Worm (Caenorhabditis elegans) whole organism, L3 larva: ENCODE results near the gene mig-2.
A peak's percentile ranks its signal among the peaks of the same experiment; 100 is the strongest.

Experiments
- R02D3.7 ChIP-seq: fragments of 150-350 bp; optimal IDR thresholded peaks from 2 replicates; lab custom pipeline; 2014; ENCODE audit warnings: missing biosample characterization, missing genetic modification characterization
- ZK546.5 ChIP-seq: sonication (generic microtip); optimal IDR thresholded peaks from 2 replicates; lab custom pipeline; 2017; ENCODE audit warnings: missing biosample characterization, missing genetic modification characterization
- ama-1 ChIP-seq: fragments of 150-350 bp; optimal IDR thresholded peaks from 2 replicates; lab custom pipeline; 2018
- ceh-82 ChIP-seq: fragments of 150-350 bp; optimal IDR thresholded peaks from 2 replicates; lab custom pipeline; 2014; ENCODE audit warnings: missing biosample characterization, missing genetic modification characterization
- ceh-9 ChIP-seq: sonication (generic microtip); optimal IDR thresholded peaks from 2 replicates; lab custom pipeline; 2018; ENCODE audit warnings: missing biosample characterization, missing genetic modification characterization
- daf-12 ChIP-seq: fragments of 150-350 bp; optimal IDR thresholded peaks from 2 replicates; lab custom pipeline; 2014; ENCODE audit warnings: missing biosample characterization, missing genetic modification reagents, missing genetic modification characterization
- egl-27 ChIP-seq: sonication (generic microtip); optimal IDR thresholded peaks from 4 replicates; lab custom pipeline; 2017; ENCODE audit warnings: missing biosample characterization, missing genetic modification reagents, missing genetic modification characterization
- egl-5 ChIP-seq: fragments of 150-350 bp; optimal IDR thresholded peaks from 2 replicates; lab custom pipeline; 2017; ENCODE audit warnings: missing biosample characterization, missing genetic modification reagents, missing genetic modification characterization, inconsistent platforms
- elt-3 ChIP-seq, 3 experiments: fragments of 150-350 bp in 1 of 3; sonication (generic microtip) in 2 of 3; optimal IDR thresholded peaks; 2 replicates in 2 of 3; 4 replicates in 1 of 3; lab custom pipeline; 2014 to 2017; ENCODE audit warnings: missing biosample characterization in 3 of 3, missing genetic modification characterization in 3 of 3
- eor-1 ChIP-seq, 2 experiments: fragments of 150-350 bp; optimal IDR thresholded peaks; 2 replicates each; lab custom pipeline; 2014 to 2018; ENCODE audit warnings: missing biosample characterization in 2 of 2, missing genetic modification characterization in 2 of 2
- fkh-10 ChIP-seq: sonication (generic microtip); optimal IDR thresholded peaks from 2 replicates; lab custom pipeline; 2017; ENCODE audit warnings: missing biosample characterization, missing genetic modification reagents, missing genetic modification characterization
- fos-1 ChIP-seq: fragments of 150-350 bp; optimal IDR thresholded peaks from 2 replicates; lab custom pipeline; 2014; ENCODE audit warnings: missing biosample characterization, missing genetic modification characterization
- hmg-11 ChIP-seq: sonication (generic microtip); optimal IDR thresholded peaks from 2 replicates; lab custom pipeline; 2016; ENCODE audit warnings: missing genetic modification characterization, missing compliant biosample characterization
- lin-15B ChIP-seq: fragments of 150-350 bp; optimal IDR thresholded peaks from 2 replicates; lab custom pipeline; 2014; ENCODE audit warnings: missing biosample characterization, missing genetic modification characterization
- lin-39 ChIP-seq: fragments of 150-350 bp; optimal IDR thresholded peaks from 2 replicates; lab custom pipeline; 2018; ENCODE audit warnings: missing biosample characterization, missing genetic modification reagents, missing genetic modification characterization
- nfya-1 ChIP-seq: sonication (generic microtip); optimal IDR thresholded peaks from 2 replicates; lab custom pipeline; 2017; ENCODE audit warnings: missing genetic modification characterization, mild to moderate bottlenecking, missing compliant biosample characterization, antibody characterized with exemption, moderate library complexity; ENCODE audit not compliant: insufficient read depth
- nhr-23 ChIP-seq: fragments of 150-350 bp; optimal IDR thresholded peaks from 2 replicates; lab custom pipeline; 2014; ENCODE audit warnings: missing biosample characterization, missing genetic modification reagents, missing genetic modification characterization
- nhr-28 ChIP-seq: fragments of 150-350 bp; optimal IDR thresholded peaks from 2 replicates; lab custom pipeline; 2014; ENCODE audit warnings: missing biosample characterization, missing genetic modification characterization
- nhr-67 ChIP-seq: fragments of 150-350 bp; optimal IDR thresholded peaks from 2 replicates; lab custom pipeline; 2014; ENCODE audit warnings: missing biosample characterization, missing genetic modification characterization
- nhr-76 ChIP-seq: fragments of 150-350 bp; sonication (generic microtip); optimal IDR thresholded peaks from 5 replicates; lab custom pipeline; 2014; ENCODE audit warnings: missing biosample characterization, missing genetic modification characterization
- nhr-77 ChIP-seq: fragments of 150-350 bp; optimal IDR thresholded peaks from 2 replicates; lab custom pipeline; 2014; ENCODE audit warnings: missing biosample characterization, missing genetic modification characterization
- pqm-1 ChIP-seq: fragments of 150-350 bp; optimal IDR thresholded peaks from 2 replicates; lab custom pipeline; 2017; ENCODE audit warnings: missing biosample characterization, missing genetic modification characterization, inconsistent platforms
- sea-2 ChIP-seq: fragments of 150-350 bp; sonication (generic microtip); optimal IDR thresholded peaks from 4 replicates; lab custom pipeline; 2014; ENCODE audit warnings: missing biosample characterization, missing genetic modification reagents, missing genetic modification characterization
- skn-1 ChIP-seq: fragments of 150-350 bp; optimal IDR thresholded peaks from 2 replicates; lab custom pipeline; 2014; ENCODE audit warnings: missing biosample characterization, missing genetic modification characterization
- unc-62 ChIP-seq: fragments of 150-350 bp; sonication (generic microtip); optimal IDR thresholded peaks from 4 replicates; lab custom pipeline; 2014; ENCODE audit warnings: missing biosample characterization, missing genetic modification reagents, missing genetic modification characterization
- zag-1 ChIP-seq: fragments of 150-350 bp; optimal IDR thresholded peaks from 2 replicates; lab custom pipeline; 2014; ENCODE audit warnings: missing biosample characterization, missing genetic modification characterization
- ztf-11 ChIP-seq: fragments of 150-350 bp; optimal IDR thresholded peaks from 2 replicates; lab custom pipeline; 2014; ENCODE audit warnings: missing biosample characterization, missing genetic modification characterization
- ztf-4 ChIP-seq: fragments of 150-350 bp; optimal IDR thresholded peaks from 2 replicates; lab custom pipeline; 2014; ENCODE audit warnings: missing biosample characterization, missing genetic modification characterization

Gene mig-2

DNA sequence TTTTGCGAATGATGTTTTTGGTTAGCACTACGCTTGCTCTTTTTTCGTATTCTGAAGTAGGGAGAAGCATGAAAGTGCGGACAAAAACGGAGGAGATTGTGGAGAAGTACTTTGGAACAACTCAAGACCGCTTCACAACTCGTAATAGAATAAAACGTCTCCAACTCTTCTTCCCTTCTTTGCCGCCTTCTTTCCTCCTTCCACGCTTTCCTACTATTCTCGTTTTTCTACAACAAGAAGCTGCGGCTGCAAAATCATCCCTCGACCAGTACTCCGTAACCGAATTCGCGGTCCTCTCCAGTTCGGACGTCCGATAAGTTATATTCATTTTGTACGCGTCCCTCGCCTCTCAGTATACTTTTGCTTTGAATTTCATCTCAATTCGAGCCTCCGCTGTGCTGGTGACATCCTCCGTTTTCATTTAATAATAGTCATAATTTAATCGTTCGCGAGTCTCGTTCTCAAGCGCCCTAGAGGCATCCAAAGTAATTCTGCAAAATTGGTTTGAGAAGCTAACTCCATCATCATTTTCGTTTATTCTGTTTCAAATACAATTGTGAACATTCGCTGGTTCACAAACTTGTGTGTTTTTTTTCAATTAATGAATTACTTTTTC is 21.4 kb downstream of the mig-2 start:
- TF ChIP-seq ztf-11 (tag; lab: Kevin White, UChicago) (no peak), ztf-4 (tag; lab: Kevin White, UChicago) (no peak), fkh-10 (GFP tag; lab: Kevin White, UChicago) (peak; percentile 71), elt-3 (tag; optimal IDR thresholded peaks at IDR 0.05; lab: Kevin White, UChicago) (no peak)

ce11 chrX:11571714-11572113 is 23.3 kb downstream of the mig-2 start:
- no peak for TF ChIP-seq egl-27 (tag; lab: Kevin White, UChicago)
- peak; percentile 41 for TF ChIP-seq nfya-1
- TF ChIP-seq lin-39: peak; percentile 1
- peak; percentile 6 for TF ChIP-seq nhr-23 (tag; lab: Kevin White, UChicago)
- TF ChIP-seq, all 47 proteins: peak for 3

DNA sequence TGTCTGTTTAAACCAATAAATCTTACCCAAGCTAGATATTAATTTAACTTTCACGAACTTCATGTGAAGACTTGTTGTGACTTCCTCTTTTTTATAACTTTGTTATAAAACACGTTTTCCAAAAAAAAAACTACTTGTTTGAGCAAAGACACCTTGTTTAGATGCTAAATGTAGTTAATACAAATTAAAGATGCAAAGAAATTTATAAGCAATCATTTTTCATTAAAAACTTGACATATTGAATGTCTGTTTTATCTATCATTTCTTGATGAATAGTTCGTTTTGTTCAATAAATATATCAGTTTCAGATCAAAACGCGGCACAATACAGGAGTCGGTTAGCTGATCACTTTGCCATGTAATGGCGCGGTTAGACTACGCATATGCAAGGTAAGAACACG is 23.8 kb downstream of the mig-2 start, which contains the start of gene frm-3:
Gene frm-3 (plus strand): TSS at position 301 of the 400 bp plus-strand sequence.
- TF ChIP-seq nhr-76 (tag; lab: Kevin White, UChicago): no peak
- no peak for TF ChIP-seq nhr-28
- no peak for TF ChIP-seq ZK546.5 (tag; lab: Kevin White, UChicago)
- TF ChIP-seq R02D3.7 (tag; lab: Kevin White, UChicago): no peak
- no peak for TF ChIP-seq egl-5 (tag; lab: Kevin White, UChicago)
- TF ChIP-seq pqm-1 (tag; lab: Kevin White, UChicago): no peak
- no peak for TF ChIP-seq fos-1 (tag; lab: Kevin White, UChicago)
- TF ChIP-seq, all 47 proteins: peak for 0

DNA sequence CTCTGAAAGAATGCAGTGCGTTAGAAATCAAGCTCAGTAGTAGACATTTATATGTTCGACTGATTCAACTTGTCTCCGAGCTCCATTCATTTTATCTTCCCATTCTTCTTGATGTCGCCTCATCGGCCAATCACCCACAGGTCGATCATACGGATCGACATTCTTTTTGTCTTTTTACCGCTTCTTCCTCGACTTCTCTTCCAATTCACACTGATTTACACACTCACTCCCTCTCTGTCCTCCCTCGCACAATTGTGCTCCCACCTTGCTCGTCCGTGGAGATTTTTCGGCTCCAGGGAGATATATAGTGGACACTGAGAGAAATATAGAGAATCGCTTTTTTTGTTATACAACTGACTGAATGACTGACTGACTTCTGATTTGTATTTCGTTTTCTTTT is 25.8 kb downstream of the mig-2 start:
- TF ChIP-seq egl-27 (tag; lab: Kevin White, UChicago): no peak
- TF ChIP-seq ama-1 (lab: Kevin White, UChicago): no peak
- no peak for TF ChIP-seq lin-15B (tag; lab: Kevin White, UChicago)
- no peak for TF ChIP-seq skn-1 (tag; lab: Kevin White, UChicago)

- TF ChIP-seq lin-39 (peak; percentile 64), unc-62 (GFP tag; lab: Kevin White, UChicago) (peak; percentile 32), ceh-9 (tag; lab: Kevin White, UChicago) (no peak)
These were observed 28.2 kb downstream of the mig-2 start for ce11 chrX:11576429-11577088.

DNA sequence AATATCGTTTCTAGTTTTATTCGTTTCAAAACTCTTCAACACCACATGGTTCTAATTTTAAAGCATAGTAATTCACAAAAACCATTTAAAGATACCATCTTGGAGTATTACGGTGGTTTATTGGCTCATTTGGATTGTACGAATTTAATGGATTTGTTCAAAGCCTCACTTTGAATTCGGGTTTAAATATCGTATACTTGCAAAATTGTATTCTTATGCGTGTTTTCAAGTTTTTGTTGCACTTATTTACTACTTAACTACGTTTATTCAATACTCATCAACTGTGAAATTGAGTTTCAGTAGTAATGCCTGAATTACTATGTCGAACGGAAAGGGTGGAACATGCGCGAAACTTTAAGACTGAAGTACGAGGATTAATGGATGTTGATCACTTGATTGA is 37.0 kb downstream of the mig-2 start, which contains the start of gene abts-2:
Gene abts-2 (plus strand): TSS at position 301 of the 400 bp plus-strand sequence.
- TF ChIP-seq zag-1 (tag; lab: Kevin White, UChicago) (no peak), ztf-4 (tag; lab: Kevin White, UChicago) (no peak), hmg-11 (tag; lab: Kevin White, UChicago) (no peak), ceh-9 (tag; lab: Kevin White, UChicago) (no peak), lin-39 (no peak), nfya-1 (no peak), fkh-10 (GFP tag; lab: Kevin White, UChicago) (no peak), ceh-82 (tag; lab: Kevin White, UChicago) (no peak), nhr-77 (tag; lab: Kevin White, UChicago) (no peak), skn-1 (tag; lab: Kevin White, UChicago) (no peak), sea-2 (GFP tag; lab: Kevin White, UChicago) (no peak), daf-12 (tag; lab: Kevin White, UChicago) (no peak), ZK546.5 (tag; lab: Kevin White, UChicago) (no peak), unc-62 (GFP tag; lab: Kevin White, UChicago) (no peak)

DNA sequence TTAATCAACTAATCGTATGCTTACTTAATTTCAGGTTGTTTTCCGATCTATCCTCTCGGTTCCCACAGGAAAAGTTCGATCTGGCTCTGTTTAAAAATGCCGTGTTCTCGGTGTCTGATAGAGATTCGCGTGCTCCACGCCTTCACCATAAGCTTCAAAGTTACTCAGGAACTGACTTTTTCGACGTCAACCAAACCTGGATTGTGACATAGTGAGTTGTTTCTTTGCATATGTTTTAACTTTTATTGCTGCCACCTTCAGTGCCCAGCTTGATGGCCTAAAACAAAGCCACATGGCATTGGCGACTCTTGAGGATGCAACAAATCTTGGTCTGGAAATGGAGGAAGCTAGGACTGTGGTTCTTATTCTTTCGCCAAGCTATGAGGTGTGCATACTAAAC is 37.5 kb downstream of the mig-2 start:
- TF ChIP-seq ceh-9 (tag; lab: Kevin White, UChicago) (no peak), eor-1 (tag; optimal IDR thresholded peaks at IDR 0.05; lab: Kevin White, UChicago) (no peak), nhr-67 (tag; lab: Kevin White, UChicago) (no peak), nhr-23 (tag; lab: Kevin White, UChicago) (no peak)
